Fruit fly (Drosophila melanogaster) whole organism, embryonic: ENCODE results near the gene awd.

ENCODE experiments used
- Abd-B ChIP-seq: fragments of 200-800 bp; sonication (Bioruptor generic); optimal IDR thresholded peaks from 2 replicates; lab custom pipeline; 2018; ENCODE audit warnings: missing biosample characterization, mild to moderate bottlenecking, missing genetic modification characterization, moderate library complexity
- Atf-2 ChIP-seq: fragments of 200-800 bp; sonication (Bioruptor generic); optimal IDR thresholded peaks from 2 replicates; lab custom pipeline; 2016; ENCODE audit warnings: missing biosample characterization, missing genetic modification characterization
- CG10274 ChIP-seq: fragments of 200-800 bp; sonication (Bioruptor generic); optimal IDR thresholded peaks from 3 replicates; lab custom pipeline; 2017; ENCODE audit warnings: missing biosample characterization, mild to moderate bottlenecking, missing genetic modification characterization
- CG11398 ChIP-seq: fragments of 200-800 bp; sonication (Bioruptor generic); optimal IDR thresholded peaks from 2 replicates; lab custom pipeline; 2016; ENCODE audit warnings: missing biosample characterization, missing genetic modification characterization
- CG11723 ChIP-seq: fragments of 200-800 bp; sonication (Bioruptor generic); optimal IDR thresholded peaks from 2 replicates; lab custom pipeline; 2017; ENCODE audit warnings: missing biosample characterization, mild to moderate bottlenecking, missing genetic modification characterization
- CG12299 ChIP-seq: fragments of 200-800 bp; sonication (Bioruptor generic); optimal IDR thresholded peaks from 2 replicates; lab custom pipeline; 2018; ENCODE audit warnings: missing biosample characterization, mild to moderate bottlenecking, missing genetic modification characterization
- CG12942 ChIP-seq: fragments of 200-800 bp; sonication (Bioruptor generic); optimal IDR thresholded peaks from 3 replicates; lab custom pipeline; 2016; ENCODE audit warnings: missing biosample characterization, missing genetic modification characterization
- CG13424 ChIP-seq: fragments of 200-800 bp; sonication (Bioruptor generic); optimal IDR thresholded peaks from 2 replicates; lab custom pipeline; 2019; ENCODE audit warnings: missing biosample characterization, mild to moderate bottlenecking, missing genetic modification characterization, moderate library complexity
- CG15514 ChIP-seq: fragments of 200-800 bp; sonication (Bioruptor generic); optimal IDR thresholded peaks from 3 replicates; lab custom pipeline; 2017; ENCODE audit warnings: missing biosample characterization, missing genetic modification characterization, mild to moderate bottlenecking, moderate library complexity, missing genetic modification reagents
- CG33213 ChIP-seq: fragments of 200-800 bp; sonication (Bioruptor generic); optimal IDR thresholded peaks from 3 replicates; lab custom pipeline; 2016; ENCODE audit warnings: missing biosample characterization, missing genetic modification characterization
- CG33557 ChIP-seq: fragments of 200-800 bp; sonication (Bioruptor generic); optimal IDR thresholded peaks from 2 replicates; lab custom pipeline; 2019; ENCODE audit warnings: missing biosample characterization, mild to moderate bottlenecking, missing genetic modification characterization, moderate library complexity
- CG4282 ChIP-seq: fragments of 200-800 bp; sonication (Bioruptor generic); optimal IDR thresholded peaks from 2 replicates; lab custom pipeline; 2016; ENCODE audit warnings: missing biosample characterization, missing genetic modification characterization
- CG5245 ChIP-seq: fragments of 200-800 bp; sonication (Bioruptor generic); optimal IDR thresholded peaks from 3 replicates; lab custom pipeline; 2016; ENCODE audit warnings: missing biosample characterization, missing genetic modification characterization
- CG6175 ChIP-seq: fragments of 200-800 bp; sonication (Bioruptor generic); IDR thresholded peaks from 3 replicates; pipeline ENCODE4 v1.3.6; 2022; ENCODE audit warnings: missing biosample characterization, missing genetic modification characterization
- CG6254 ChIP-seq: fragments of 200-800 bp; sonication (Bioruptor generic); optimal IDR thresholded peaks from 3 replicates; lab custom pipeline; 2017; ENCODE audit warnings: mild to moderate bottlenecking, missing biosample characterization, missing genetic modification reagents, missing genetic modification characterization
- CG6683 ChIP-seq: fragments of 200-800 bp; sonication (Bioruptor generic); optimal IDR thresholded peaks from 2 replicates; lab custom pipeline; 2017; ENCODE audit warnings: missing biosample characterization, mild to moderate bottlenecking, missing genetic modification characterization, missing genetic modification reagents
- CG6854 ChIP-seq: fragments of 200-800 bp; sonication (Bioruptor generic); optimal IDR thresholded peaks from 3 replicates; lab custom pipeline; 2017; ENCODE audit warnings: missing biosample characterization, mild to moderate bottlenecking, missing genetic modification characterization
- CG7556 ChIP-seq: fragments of 200-800 bp; sonication (Bioruptor generic); optimal IDR thresholded peaks from 2 replicates; lab custom pipeline; 2017; ENCODE audit warnings: missing biosample characterization, mild to moderate bottlenecking, missing genetic modification characterization
- CG7928 ChIP-seq: fragments of 200-800 bp; sonication (Bioruptor generic); optimal IDR thresholded peaks from 2 replicates; lab custom pipeline; 2017; ENCODE audit warnings: missing biosample characterization, mild to moderate bottlenecking, missing genetic modification characterization
- CG7987 ChIP-seq: fragments of 200-800 bp; sonication (Bioruptor generic); optimal IDR thresholded peaks from 2 replicates; lab custom pipeline; 2018; ENCODE audit warnings: missing biosample characterization, mild to moderate bottlenecking, missing genetic modification characterization, moderate library complexity
- CG8281 ChIP-seq: fragments of 200-800 bp; sonication (Bioruptor generic); optimal IDR thresholded peaks from 2 replicates; lab custom pipeline; 2018; ENCODE audit warnings: missing biosample characterization, mild to moderate bottlenecking, missing genetic modification characterization, moderate library complexity
- CG8388 ChIP-seq: fragments of 200-800 bp; sonication (Bioruptor generic); optimal IDR thresholded peaks from 2 replicates; lab custom pipeline; 2019; ENCODE audit warnings: missing biosample characterization, mild to moderate bottlenecking, missing genetic modification characterization, moderate library complexity
- CTCF ChIP-seq: fragments of 200-800 bp; sonication (Bioruptor generic); optimal IDR thresholded peaks from 2 replicates; lab custom pipeline; 2017; ENCODE audit warnings: missing biosample characterization, mild to moderate bottlenecking, missing genetic modification characterization, moderate library complexity
- Gug ChIP-seq: fragments of 200-800 bp; sonication (Bioruptor generic); IDR thresholded peaks from 4 replicates; pipeline ENCODE4 v1.3.6; 2022; ENCODE audit warnings: missing biosample characterization, missing genetic modification characterization
- Hey ChIP-seq: fragments of 200-800 bp; sonication (Bioruptor generic); optimal IDR thresholded peaks from 3 replicates; lab custom pipeline; 2018; ENCODE audit warnings: missing biosample characterization, mild to moderate bottlenecking, missing genetic modification characterization
- Hr3 ChIP-seq: fragments of 200-800 bp; sonication (Bioruptor generic); optimal IDR thresholded peaks from 3 replicates; lab custom pipeline; 2016; ENCODE audit warnings: missing biosample characterization, missing genetic modification characterization
- Lpt ChIP-seq: fragments of >200 bp; optimal IDR thresholded peaks from 2 replicates; lab custom pipeline; 2018; ENCODE audit warnings: missing biosample characterization, missing genetic modification characterization
- Mrtf ChIP-seq: fragments of 200-800 bp; sonication (Bioruptor generic); IDR thresholded peaks from 3 replicates; pipeline ENCODE4 v1.3.6; 2022; ENCODE audit warnings: missing biosample characterization, missing genetic modification characterization
- NK7.1 ChIP-seq: fragments of 200-800 bp; sonication (Bioruptor generic); optimal IDR thresholded peaks from 3 replicates; lab custom pipeline; 2016; ENCODE audit warnings: missing biosample characterization, missing genetic modification characterization
- Pdp1 ChIP-seq, 2 experiments: fragments of 200-800 bp; sonication (Bioruptor generic); optimal IDR thresholded peaks; 3 replicates each; lab custom pipeline; 2016; ENCODE audit warnings: missing biosample characterization in 2 of 2, missing genetic modification characterization in 2 of 2, mild to moderate bottlenecking in 1 of 2, moderate library complexity in 1 of 2
- Six4 ChIP-seq: fragments of 200-800 bp; sonication (Bioruptor generic); optimal IDR thresholded peaks from 2 replicates; lab custom pipeline; 2016; ENCODE audit warnings: missing biosample characterization, missing genetic modification characterization
- Sry-δ ChIP-seq: fragments of 200-800 bp; sonication (Bioruptor generic); optimal IDR thresholded peaks from 2 replicates; lab custom pipeline; 2016; ENCODE audit warnings: missing biosample characterization, missing genetic modification characterization
- Ssrp ChIP-seq: fragments of 200-800 bp; sonication (Bioruptor generic); optimal IDR thresholded peaks from 2 replicates; lab custom pipeline; 2018; ENCODE audit warnings: missing biosample characterization, mild to moderate bottlenecking, missing genetic modification characterization, moderate library complexity
- ash1 ChIP-seq: fragments of 200-800 bp; sonication (Bioruptor generic); optimal IDR thresholded peaks from 2 replicates; lab custom pipeline; 2018; ENCODE audit warnings: missing biosample characterization, mild to moderate bottlenecking, missing genetic modification characterization
- corto ChIP-seq: fragments of 200-800 bp; sonication (Bioruptor generic); optimal IDR thresholded peaks from 2 replicates; lab custom pipeline; 2016; ENCODE audit warnings: missing biosample characterization, mild to moderate bottlenecking, missing genetic modification characterization, moderate library complexity
- dmrt99B ChIP-seq: fragments of 200-800 bp; sonication (Bioruptor generic); optimal IDR thresholded peaks from 2 replicates; lab custom pipeline; 2018; ENCODE audit warnings: missing biosample characterization, mild to moderate bottlenecking, missing genetic modification characterization, moderate library complexity
- dpn ChIP-seq, 2 experiments: fragments of 200-800 bp; sonication (Bioruptor generic); optimal IDR thresholded peaks; 3 replicates each; lab custom pipeline; 2016; ENCODE audit warnings: missing biosample characterization in 2 of 2, missing genetic modification characterization in 2 of 2
- gcm ChIP-seq: fragments of 200-800 bp; sonication (Bioruptor generic); optimal IDR thresholded peaks from 2 replicates; lab custom pipeline; 2019; ENCODE audit warnings: missing biosample characterization, mild to moderate bottlenecking, missing genetic modification characterization, moderate library complexity
- hb ChIP-seq: fragments of 200-800 bp; sonication (Bioruptor generic); IDR thresholded peaks from 3 replicates; pipeline ENCODE4 v1.3.6; 2022; ENCODE audit warnings: missing biosample characterization, missing genetic modification characterization; ENCODE audit not compliant: partially characterized antibody
- jigr1 ChIP-seq: fragments of 200-800 bp; sonication (Bioruptor generic); IDR thresholded peaks from 3 replicates; pipeline ENCODE4 v1.3.6; 2022; ENCODE audit warnings: missing biosample characterization, missing genetic modification characterization
- jing ChIP-seq: fragments of 200-800 bp; sonication (Bioruptor generic); optimal IDR thresholded peaks from 2 replicates; lab custom pipeline; 2018; ENCODE audit warnings: missing biosample characterization, mild to moderate bottlenecking, missing genetic modification characterization
- lilli ChIP-seq: fragments of 200-800 bp; sonication (Bioruptor generic); optimal IDR thresholded peaks from 3 replicates; lab custom pipeline; 2016; ENCODE audit warnings: missing biosample characterization, missing genetic modification characterization
- nau ChIP-seq: fragments of 200-800 bp; sonication (Bioruptor generic); optimal IDR thresholded peaks from 3 replicates; lab custom pipeline; 2017; ENCODE audit warnings: missing biosample characterization, mild to moderate bottlenecking, missing genetic modification characterization, missing genetic modification reagents
- shn ChIP-seq: fragments of 200-800 bp; sonication (Bioruptor generic); optimal IDR thresholded peaks from 3 replicates; lab custom pipeline; 2016; ENCODE audit warnings: missing biosample characterization, missing genetic modification characterization
- slou ChIP-seq: fragments of 200-800 bp; sonication (Bioruptor generic); optimal IDR thresholded peaks from 3 replicates; lab custom pipeline; 2016; ENCODE audit warnings: missing biosample characterization, missing genetic modification characterization
- stwl ChIP-seq: fragments of 200-800 bp; sonication (Bioruptor generic); optimal IDR thresholded peaks from 3 replicates; lab custom pipeline; 2018; ENCODE audit warnings: missing biosample characterization, mild to moderate bottlenecking, missing genetic modification characterization, moderate library complexity
- tap ChIP-seq: fragments of 200-800 bp; optimal IDR thresholded peaks from 3 replicates; lab custom pipeline; 2019; ENCODE audit warnings: missing biosample characterization, mild to moderate bottlenecking, missing genetic modification characterization, moderate library complexity
- vfl ChIP-seq: fragments of 200-800 bp; sonication (Bioruptor generic); optimal IDR thresholded peaks from 2 replicates; lab custom pipeline; 2016; ENCODE audit warnings: missing biosample characterization, missing genetic modification characterization
- zen ChIP-seq: fragments of 200-800 bp; sonication (Bioruptor generic); optimal IDR thresholded peaks from 3 replicates; lab custom pipeline; 2018; ENCODE audit warnings: missing biosample characterization, mild to moderate bottlenecking, missing genetic modification characterization, moderate library complexity

Gene awd

DNA sequence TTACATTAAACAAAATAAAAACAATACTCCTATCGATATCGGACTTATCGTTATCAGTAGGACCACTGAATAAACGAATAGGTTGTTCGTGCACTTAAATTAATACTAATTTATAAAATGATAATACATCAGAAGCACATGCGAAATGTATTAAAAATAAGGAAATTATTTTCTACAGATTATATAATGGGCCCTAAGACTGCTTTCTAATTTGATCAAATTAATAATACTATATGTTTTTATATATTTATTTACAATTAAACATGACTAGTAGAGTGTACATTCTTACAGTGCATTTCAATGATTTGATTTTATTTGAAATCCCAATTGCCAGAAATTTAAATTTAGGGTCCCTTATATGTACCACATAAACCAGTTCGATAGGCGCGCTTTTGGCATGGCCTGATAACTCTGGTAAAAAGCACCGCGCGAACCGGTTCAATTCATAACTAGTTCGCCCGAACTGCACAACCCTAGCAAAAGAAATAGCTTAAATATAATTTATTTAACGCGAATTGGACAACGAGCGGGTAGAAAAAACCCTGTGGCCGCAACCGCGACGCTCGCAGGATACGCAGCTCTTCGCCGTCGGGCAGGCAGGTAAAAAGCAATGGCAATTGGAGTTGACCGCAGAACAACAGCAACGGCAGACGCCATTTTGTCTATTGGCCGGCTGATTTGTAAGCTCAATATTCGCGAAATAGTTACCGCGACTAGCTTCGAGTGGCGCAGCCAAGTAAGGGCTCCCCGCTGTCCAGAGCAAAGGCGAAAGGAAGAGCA lies 30.9 kb upstream of the awd start, which contains the start of the genes CG2126 and faf (continued):
- TF ChIP-seq corto (GFP tag; lab: Kevin White, UChicago) (no peak), Mrtf (GFP tag; lab: Robert Waterston, UW) (peak; percentile 47; the same call in 1 of the 3 replicates), hb (GFP tag; lab: Robert Waterston, UW) (no peak), Six4 (GFP tag; lab: Kevin White, UChicago) (peak; percentile 70), CG6683 (GFP tag; lab: Kevin White, UChicago) (peak; percentile 56), ash1 (GFP tag; lab: Kevin White, UChicago) (no peak), CG12299 (tag; lab: Kevin White, UChicago) (peak; percentile 70), CG7987 (GFP tag; lab: Kevin White, UChicago) (peak; percentile 36), stwl (tag; lab: Kevin White, UChicago) (peak; percentile 40), CG8388 (GFP tag; lab: Kevin White, UChicago) (peak; percentile 77), CG33557 (GFP tag; lab: Kevin White, UChicago) (peak; percentile 59), CG6854 (GFP tag; lab: Kevin White, UChicago) (peak; percentile 14), Abd-B (peak; percentile 81), Ssrp (peak; percentile 80), Pdp1 (GFP tag; optimal IDR thresholded peaks at IDR 0.05; lab: Kevin White, UChicago) (peak; percentile 54 to 68), CG10274 (no peak), CTCF (no peak), CG5245 (peak; percentile 70), CG11723 (GFP tag; lab: Kevin White, UChicago) (peak; percentile 54), jigr1 (GFP tag; lab: Robert Waterston, UW) (peak; percentile 60; the same call in 2 of the 3 replicates), CG6254 (GFP tag; lab: Kevin White, UChicago) (peak; percentile 26), dpn (GFP tag; optimal IDR thresholded peaks at IDR 0.05; lab: Kevin White, UChicago) (peak; percentile 64 to 85), CG7928 (GFP tag; lab: Kevin White, UChicago) (peak; percentile 43), Atf-2 (peak; percentile 34), slou (GFP tag; lab: Kevin White, UChicago) (peak; percentile 16), lilli (GFP tag; lab: Kevin White, UChicago) (peak; percentile 73), Gug (peak; percentile 75), dmrt99B (peak; percentile 81), CG12942 (peak; percentile 83), CG7556 (GFP tag; lab: Kevin White, UChicago) (peak; percentile 71), vfl (GFP tag; lab: Kevin White, UChicago) (peak; percentile 54), gcm (GFP tag; lab: Kevin White, UChicago) (peak; percentile 73), Sry-δ (peak; percentile 40), CG13424 (tag; lab: Kevin White, UChicago) (peak; percentile 87), CG15514 (GFP tag; lab: Kevin White, UChicago) (peak; percentile 99), jing (GFP tag; lab: Kevin White, UChicago) (no peak), shn (GFP tag; lab: Kevin White, UChicago) (no peak), zen (peak; percentile 64), nau (GFP tag; lab: Kevin White, UChicago) (no peak), CG6175 (GFP tag; lab: Robert Waterston, UW) (0 out of 3 replicates have a peak, but pooled peaks have one; percentile 50), CG4282 (GFP tag; lab: Kevin White, UChicago) (no peak), Lpt (GFP tag; lab: Kevin White, UChicago) (no peak), NK7.1 (GFP tag; lab: Kevin White, UChicago) (peak; percentile 42), Hr3 (GFP tag; lab: Kevin White, UChicago) (peak; percentile 78), tap (tag; lab: Kevin White, UChicago) (no peak), CG33213 (GFP tag; lab: Kevin White, UChicago) (peak; percentile 24), CG11398 (GFP tag; lab: Kevin White, UChicago) (no peak), CG8281 (tag; lab: Kevin White, UChicago) (peak; percentile 49), Hey (no peak)
